Fruit fly (Drosophila melanogaster): ENCODE data around the gene CG14411.

Gene CG14411

dm6 chrX:14840417-14840872, 8.0 kb downstream of the CG14411 start (continued):
- peak; percentile 43 for TF ChIP-seq CG8388 (GFP tag; optimal IDR thresholded peaks at IDR 0.05)
- no peak for TF ChIP-seq cg (GFP tag; optimal IDR thresholded peaks at IDR 0.05)
- TF ChIP-seq Neu2 (GFP tag; optimal IDR thresholded peaks at IDR 0.05; ENCODE audit: borderline replicate concordance) = no peak
- no peak for TF ChIP-seq dm (GFP tag; optimal IDR thresholded peaks at IDR 0.05)
- peak; percentile 70; the same call in 2 of the 3 replicates for TF ChIP-seq CG11695 (GFP tag; IDR thresholded peaks at IDR 0.05)
- no peak for TF ChIP-seq CG4360 (GFP tag; IDR thresholded peaks at IDR 0.05)
- TF ChIP-seq ash1 (GFP tag; optimal IDR thresholded peaks at IDR 0.05) = no peak
- TF ChIP-seq H2.0 (GFP tag; IDR thresholded peaks at IDR 0.05) = no peak
- TF ChIP-seq CG6791 (GFP tag; IDR thresholded peaks at IDR 0.05; ENCODE audit: partially characterized antibody) = no peak
- TF ChIP-seq CG2678 (tag; optimal IDR thresholded peaks at IDR 0.05) = peak; percentile 71
- no peak for TF ChIP-seq peb (GFP tag; IDR thresholded peaks at IDR 0.05)
- TF ChIP-seq C15 (GFP tag; IDR thresholded peaks at IDR 0.05) = no peak
- peak; percentile 41; the same call in 1 of the 3 replicates for TF ChIP-seq Dbx (GFP tag; IDR thresholded peaks at IDR 0.05)
- no peak for TF ChIP-seq CG13287 (GFP tag; IDR thresholded peaks at IDR 0.05; ENCODE audit: partially characterized antibody)
- TF ChIP-seq Dad (GFP tag; optimal IDR thresholded peaks at IDR 0.05) = no peak
- TF ChIP-seq CG10565 (GFP tag; optimal IDR thresholded peaks at IDR 0.05) = no peak
- no peak for TF ChIP-seq Dip2 (GFP tag; IDR thresholded peaks at IDR 0.05)
- peak; percentile 70 for TF ChIP-seq gsb-n (tag; optimal IDR thresholded peaks at IDR 0.05)
- no peak for TF ChIP-seq Sry-β (GFP tag; optimal IDR thresholded peaks at IDR 0.05)
- no peak for TF ChIP-seq HLH4C (GFP tag; IDR thresholded peaks at IDR 0.05; ENCODE audit: partially characterized antibody)
- TF ChIP-seq Sry-δ (GFP tag; optimal IDR thresholded peaks at IDR 0.05) = no peak
- no peak for TF ChIP-seq otp (GFP tag; IDR thresholded peaks at IDR 0.05)
- TF ChIP-seq Pdp1 (GFP tag; optimal IDR thresholded peaks at IDR 0.05) = no peak
- peak; percentile 62 for TF ChIP-seq Meics (GFP tag; optimal IDR thresholded peaks at IDR 0.05)
- TF ChIP-seq CG6813 (GFP tag; optimal IDR thresholded peaks at IDR 0.05) = peak; percentile 52
- TF ChIP-seq klu (GFP tag; IDR thresholded peaks at IDR 0.05) = no peak
- no peak for TF ChIP-seq Lim3 (GFP tag; IDR thresholded peaks at IDR 0.05)
- TF ChIP-seq CG32767 (GFP tag; IDR thresholded peaks at IDR 0.05) = 0 out of 2 replicates have a peak, but pooled peaks have one; percentile 15
- TF ChIP-seq CG12219 (GFP tag; optimal IDR thresholded peaks at IDR 0.05) = no peak
- TF ChIP-seq CG18011 (GFP tag; optimal IDR thresholded peaks at IDR 0.05) = no peak
- no peak for TF ChIP-seq gcm2 (GFP tag; optimal IDR thresholded peaks at IDR 0.05)
- no peak for TF ChIP-seq bbx (GFP tag; IDR thresholded peaks at IDR 0.05; ENCODE audit: partially characterized antibody)
- no peak for TF ChIP-seq sim (GFP tag; IDR thresholded peaks at IDR 0.05)
- no peak for TF ChIP-seq CG12744 (GFP tag; optimal IDR thresholded peaks at IDR 0.05)
- TF ChIP-seq Atf-2 (GFP tag; optimal IDR thresholded peaks at IDR 0.05) = no peak
- TF ChIP-seq gcm (GFP tag; optimal IDR thresholded peaks at IDR 0.05) = peak; percentile 56
- peak; percentile 60 for TF ChIP-seq Fer3 (tag; optimal IDR thresholded peaks at IDR 0.05)
- no peak for TF ChIP-seq slou (GFP tag; optimal IDR thresholded peaks at IDR 0.05)
- no peak for TF ChIP-seq wek (GFP tag; optimal IDR thresholded peaks at IDR 0.05)
- no peak for TF ChIP-seq CG43689 (GFP tag; IDR thresholded peaks at IDR 0.05)
- no peak for TF ChIP-seq CG15696 (tag; optimal IDR thresholded peaks at IDR 0.05)
- TF ChIP-seq CG2120 (GFP tag; optimal IDR thresholded peaks at IDR 0.05) = peak; percentile 0
- TF ChIP-seq CG11696 (GFP tag; IDR thresholded peaks at IDR 0.05) = 0 out of 2 replicates have a peak, but pooled peaks have one; percentile 19
- no peak for TF ChIP-seq abd-A (tag; optimal IDR thresholded peaks at IDR 0.05)
